Worm (Caenorhabditis elegans): ENCODE measurements around the gene wrt-8.

wrt-8 gene

ce11 chrV:15380857-15381256, 36.5 kb upstream of the wrt-8 start, which contains the start of gene dhs-23:
TSS of gene dhs-23 (plus strand) at chrV:15381219.
- no peak for TF ChIP-seq bed-3 (GFP tag; optimal IDR thresholded peaks at IDR 0.05)
- no peak for TF ChIP-seq mab-5 (tag; optimal IDR thresholded peaks at IDR 0.05)
- no peak for TF ChIP-seq hlh-1 (tag; optimal IDR thresholded peaks at IDR 0.05)
- TF ChIP-seq blmp-1 (tag; optimal IDR thresholded peaks at IDR 0.05), result no peak
- no peak for TF ChIP-seq sptf-1 (tag; optimal IDR thresholded peaks at IDR 0.05)
- TF ChIP-seq unc-120 (tag; optimal IDR thresholded peaks at IDR 0.05; ENCODE audit: poor library complexity, severe bottlenecking), result no peak
- no peak for TF ChIP-seq nhr-2 (tag; optimal IDR thresholded peaks at IDR 0.05)
- no peak for TF ChIP-seq pha-4 (tag; optimal IDR thresholded peaks at IDR 0.05)
- TF ChIP-seq lin-32 (GFP tag; optimal IDR thresholded peaks at IDR 0.05), result no peak
- TF ChIP-seq nhr-12 (tag; optimal IDR thresholded peaks at IDR 0.05), result no peak
- no peak for TF ChIP-seq nhr-28 (tag; optimal IDR thresholded peaks at IDR 0.05)

ce11 chrV:15379817-15380216, 35.4 kb upstream of the wrt-8 start, which contains the start of gene srh-251:
TSS of gene srh-251 (minus strand) at chrV:15379917.
- TF ChIP-seq ces-1 (GFP tag; optimal IDR thresholded peaks at IDR 0.05) (no peak), mep-1 (tag; optimal IDR thresholded peaks at IDR 0.05) (no peak), mls-2 (tag; optimal IDR thresholded peaks at IDR 0.05) (no peak), sem-2 (GFP tag; optimal IDR thresholded peaks at IDR 0.05) (no peak), elt-3 (tag; optimal IDR thresholded peaks at IDR 0.05) (no peak), drap-1 (GFP tag; optimal IDR thresholded peaks at IDR 0.05) (no peak)

- no peak for TF ChIP-seq nhr-2 (tag; optimal IDR thresholded peaks at IDR 0.05)
- TF ChIP-seq sem-2 (GFP tag; optimal IDR thresholded peaks at IDR 0.05), result no peak
- no peak for TF ChIP-seq M03D4.4 (tag; optimal IDR thresholded peaks at IDR 0.05)
- no peak for TF ChIP-seq elt-3 (tag; optimal IDR thresholded peaks at IDR 0.05)
- TF ChIP-seq mab-5 (tag; optimal IDR thresholded peaks at IDR 0.05), result no peak
- TF ChIP-seq blmp-1 (tag; optimal IDR thresholded peaks at IDR 0.05), result no peak
- TF ChIP-seq lin-32 (GFP tag; optimal IDR thresholded peaks at IDR 0.05), result no peak
- no peak for TF ChIP-seq ceh-43 (GFP tag; optimal IDR thresholded peaks at IDR 0.05)
- TF ChIP-seq hlh-1 (tag; optimal IDR thresholded peaks at IDR 0.05), result no peak
- TF ChIP-seq ztf-11 (tag; optimal IDR thresholded peaks at IDR 0.05), result no peak
- no peak for TF ChIP-seq zip-8 (tag; optimal IDR thresholded peaks at IDR 0.05)
- TF ChIP-seq ceh-39 (tag; optimal IDR thresholded peaks at IDR 0.05), result no peak
- no peak for TF ChIP-seq snpc-4 (tag; optimal IDR thresholded peaks at IDR 0.05)
- TF ChIP-seq tbx-8 (GFP tag; optimal IDR thresholded peaks at IDR 0.05), result no peak
- TF ChIP-seq unc-39 (tag; optimal IDR thresholded peaks at IDR 0.05), result no peak
- no peak for TF ChIP-seq unc-120 (tag; optimal IDR thresholded peaks at IDR 0.05; ENCODE audit: poor library complexity, severe bottlenecking)
- TF ChIP-seq mep-1 (tag; optimal IDR thresholded peaks at IDR 0.05), result no peak
- TF ChIP-seq ceh-83 (GFP tag; optimal IDR thresholded peaks at IDR 0.05), result no peak
- TF ChIP-seq nhr-76 (tag; optimal IDR thresholded peaks at IDR 0.05), result no peak
Observed at ce11 chrV:15377903-15378302, 33.5 kb upstream of the wrt-8 start, which contains the start of gene srh-122. TSS of gene srh-122 (minus strand) at chrV:15378003.

ce11 chrV:15376223-15376622, 31.8 kb upstream of the wrt-8 start, which contains the start of gene srh-52:
TSS of gene srh-52 (minus strand) at chrV:15376323.
- TF ChIP-seq elt-3 (tag; optimal IDR thresholded peaks at IDR 0.05), result no peak
- no peak for TF ChIP-seq cnd-1 (tag; optimal IDR thresholded peaks at IDR 0.05)
- TF ChIP-seq unc-62 (GFP tag; optimal IDR thresholded peaks at IDR 0.05), result no peak
- TF ChIP-seq sem-2 (GFP tag; optimal IDR thresholded peaks at IDR 0.05), result no peak
- no peak for TF ChIP-seq blmp-1 (tag; optimal IDR thresholded peaks at IDR 0.05)

- TF ChIP-seq ham-2 (GFP tag; optimal IDR thresholded peaks at IDR 0.05), result no peak
- TF ChIP-seq elt-3 (tag; optimal IDR thresholded peaks at IDR 0.05), result no peak
- no peak for TF ChIP-seq tbx-8 (GFP tag; optimal IDR thresholded peaks at IDR 0.05)
- TF ChIP-seq lsy-2 (tag; optimal IDR thresholded peaks at IDR 0.05), result no peak
- no peak for TF ChIP-seq nhr-28 (tag; optimal IDR thresholded peaks at IDR 0.05)
- no peak for TF ChIP-seq ceh-39 (tag; optimal IDR thresholded peaks at IDR 0.05)
- no peak for TF ChIP-seq unc-120 (tag; optimal IDR thresholded peaks at IDR 0.05; ENCODE audit: poor library complexity, severe bottlenecking)
- no peak for TF ChIP-seq nhr-237 (tag; optimal IDR thresholded peaks at IDR 0.05)
- no peak for TF ChIP-seq flh-1 (GFP tag; optimal IDR thresholded peaks at IDR 0.05)
- TF ChIP-seq mep-1 (tag; optimal IDR thresholded peaks at IDR 0.05), result no peak
- no peak for TF ChIP-seq ceh-83 (GFP tag; optimal IDR thresholded peaks at IDR 0.05)
Observed at ce11 chrV:15369707-15370106, 25.3 kb upstream of the wrt-8 start, which contains the start of gene nhr-269. TSS of gene nhr-269 (minus strand) at chrV:15369807.

Data from whole organism, mixed stage, embryonic.